Fruit fly (Drosophila melanogaster) whole organism, embryonic: ENCODE measurements around the gene PNPase.

Source experiments
- CG10979 ChIP-seq: fragments of 200-800 bp; sonication (Bioruptor generic); optimal IDR thresholded peaks from 2 replicates; lab custom pipeline; 2018; ENCODE audit warnings: missing biosample characterization, mild to moderate bottlenecking, missing genetic modification characterization, moderate library complexity
- CG12659 ChIP-seq: fragments of 200-800 bp; sonication (Bioruptor generic); optimal IDR thresholded peaks from 3 replicates; lab custom pipeline; 2017; ENCODE audit warnings: mild to moderate bottlenecking, missing biosample characterization, missing genetic modification reagents, missing genetic modification characterization
- CG17328 ChIP-seq: fragments of 200-800 bp; sonication (Bioruptor generic); IDR thresholded peaks from 2 replicates; pipeline ENCODE4 v1.3.6; 2022; ENCODE audit warnings: missing biosample characterization, missing genetic modification characterization
- CG18619 ChIP-seq: fragments of 200-800 bp; sonication (Bioruptor generic); optimal IDR thresholded peaks from 3 replicates; lab custom pipeline; 2017; ENCODE audit warnings: missing biosample characterization, mild to moderate bottlenecking, missing genetic modification characterization
- CG2202 ChIP-seq: fragments of 200-800 bp; sonication (Bioruptor generic); optimal IDR thresholded peaks from 2 replicates; lab custom pipeline; 2018; ENCODE audit warnings: missing biosample characterization, mild to moderate bottlenecking, missing genetic modification characterization
- CG2712 ChIP-seq: fragments of 200-800 bp; optimal IDR thresholded peaks from 3 replicates; lab custom pipeline; 2019; ENCODE audit warnings: missing biosample characterization, mild to moderate bottlenecking, missing genetic modification characterization, moderate library complexity
- CG4854 ChIP-seq: fragments of 200-800 bp; sonication (Bioruptor generic); optimal IDR thresholded peaks from 2 replicates; lab custom pipeline; 2016; ENCODE audit warnings: missing biosample characterization, missing genetic modification characterization, inconsistent platforms
- CG5953 ChIP-seq: fragments of 200-800 bp; sonication (Bioruptor generic); IDR thresholded peaks from 2 replicates; pipeline ENCODE4 v1.3.6; 2022; ENCODE audit warnings: missing biosample characterization, missing genetic modification characterization
- CG6272 ChIP-seq: fragments of 200-800 bp; sonication (Bioruptor generic); IDR thresholded peaks from 2 replicates; pipeline ENCODE4 v1.3.6; 2022; ENCODE audit warnings: missing biosample characterization, missing genetic modification characterization
- CG7556 ChIP-seq: fragments of 200-800 bp; sonication (Bioruptor generic); optimal IDR thresholded peaks from 2 replicates; lab custom pipeline; 2017; ENCODE audit warnings: missing biosample characterization, mild to moderate bottlenecking, missing genetic modification characterization
- CG7928 ChIP-seq: fragments of 200-800 bp; sonication (Bioruptor generic); optimal IDR thresholded peaks from 2 replicates; lab custom pipeline; 2017; ENCODE audit warnings: missing biosample characterization, mild to moderate bottlenecking, missing genetic modification characterization
- CG8944 ChIP-seq: fragments of 200-800 bp; sonication (Bioruptor generic); optimal IDR thresholded peaks from 3 replicates; lab custom pipeline; 2016; ENCODE audit warnings: missing biosample characterization, missing genetic modification characterization
- CG9727 ChIP-seq: fragments of 200-800 bp; sonication (Bioruptor generic); optimal IDR thresholded peaks from 3 replicates; lab custom pipeline; 2017; ENCODE audit warnings: missing biosample characterization, mild to moderate bottlenecking, missing genetic modification characterization
- CG9932 ChIP-seq: fragments of 200-800 bp; sonication (Bioruptor generic); IDR thresholded peaks from 2 replicates; pipeline ENCODE4 v1.3.6; 2022; ENCODE audit warnings: missing biosample characterization, missing genetic modification characterization
- CoRest ChIP-seq: fragments of 200-800 bp; sonication (Bioruptor generic); optimal IDR thresholded peaks from 3 replicates; lab custom pipeline; 2018; ENCODE audit warnings: missing biosample characterization, mild to moderate bottlenecking, missing genetic modification characterization, moderate library complexity
- CrebB ChIP-seq: fragments of 200-800 bp; sonication (Bioruptor generic); optimal IDR thresholded peaks from 3 replicates; lab custom pipeline; 2018; ENCODE audit warnings: missing biosample characterization, mild to moderate bottlenecking, missing genetic modification characterization
- Doc2 ChIP-seq: fragments of 200-800 bp; sonication (Bioruptor generic); IDR thresholded peaks from 2 replicates; pipeline ENCODE4 v1.3.6; 2022; ENCODE audit warnings: missing biosample characterization, missing genetic modification characterization
- Dref ChIP-seq: fragments of 200-800 bp; sonication (Bioruptor generic); IDR thresholded peaks from 2 replicates; pipeline ENCODE4 v1.3.6; 2022; ENCODE audit warnings: missing biosample characterization, missing genetic modification characterization
- GATAe ChIP-seq: fragments of 200-800 bp; sonication (Bioruptor generic); conservative IDR thresholded peaks from 2 replicates; pipeline ENCODE4 v1.3.6; 2022; ENCODE audit warnings: missing biosample characterization, missing genetic modification characterization
- HLH3B ChIP-seq: fragments of 200-800 bp; sonication (Bioruptor generic); IDR thresholded peaks from 2 replicates; pipeline ENCODE4 v1.3.6; 2022; ENCODE audit warnings: missing biosample characterization, missing genetic modification characterization
- Hey ChIP-seq: fragments of 200-800 bp; sonication (Bioruptor generic); optimal IDR thresholded peaks from 3 replicates; lab custom pipeline; 2018; ENCODE audit warnings: missing biosample characterization, mild to moderate bottlenecking, missing genetic modification characterization
- Lpt ChIP-seq: fragments of >200 bp; optimal IDR thresholded peaks from 2 replicates; lab custom pipeline; 2018; ENCODE audit warnings: missing biosample characterization, missing genetic modification characterization
- ase ChIP-seq: fragments of 200-800 bp; sonication (Bioruptor generic); IDR thresholded peaks from 3 replicates; pipeline ENCODE4 v1.3.6; 2022; ENCODE audit warnings: missing biosample characterization, missing genetic modification characterization
- bbx ChIP-seq: fragments of 200-800 bp; sonication (Bioruptor generic); IDR thresholded peaks from 2 replicates; pipeline ENCODE4 v1.3.6; 2022; ENCODE audit warnings: missing biosample characterization, missing genetic modification characterization; ENCODE audit not compliant: partially characterized antibody
- bowl ChIP-seq: fragments of 200-800 bp; sonication (Bioruptor generic); IDR thresholded peaks from 2 replicates; pipeline ENCODE4 v1.3.6; 2022; ENCODE audit warnings: missing biosample characterization, missing genetic modification characterization
- chif ChIP-seq, 2 experiments: fragments of 200-800 bp; sonication (Bioruptor generic); optimal IDR thresholded peaks; 3 replicates each; lab custom pipeline; 2016; ENCODE audit warnings: missing biosample characterization in 2 of 2, missing genetic modification characterization in 2 of 2
- chn ChIP-seq: fragments of 200-800 bp; sonication (Bioruptor generic); optimal IDR thresholded peaks from 2 replicates; lab custom pipeline; 2016; ENCODE audit warnings: missing biosample characterization, missing genetic modification characterization
- ci ChIP-seq: fragments of 200-800 bp; sonication (Bioruptor generic); IDR thresholded peaks from 3 replicates; pipeline ENCODE4 v1.3.6; 2022; ENCODE audit warnings: missing biosample characterization, missing genetic modification characterization
- croc ChIP-seq: fragments of 200-800 bp; sonication (Bioruptor generic); conservative IDR thresholded peaks from 3 replicates; pipeline ENCODE4 v1.3.6; 2022; ENCODE audit warnings: missing biosample characterization, missing genetic modification characterization
- dimm ChIP-seq: fragments of 200-800 bp; sonication (Bioruptor generic); IDR thresholded peaks from 2 replicates; pipeline ENCODE4 v1.3.6; 2022; ENCODE audit warnings: missing biosample characterization, missing genetic modification characterization
- emc ChIP-seq: fragments of 200-800 bp; sonication (Bioruptor generic); optimal IDR thresholded peaks from 2 replicates; lab custom pipeline; 2016; ENCODE audit warnings: missing biosample characterization, missing genetic modification characterization
- fru ChIP-seq: fragments of >200 bp; optimal IDR thresholded peaks from 2 replicates; lab custom pipeline; 2017
- gsb ChIP-seq: fragments of 200-800 bp; sonication (Bioruptor generic); IDR thresholded peaks from 2 replicates; pipeline ENCODE4 v1.3.6; 2022; ENCODE audit warnings: missing biosample characterization, missing genetic modification characterization
- knrl ChIP-seq: fragments of 200-800 bp; sonication (Bioruptor generic); IDR thresholded peaks from 3 replicates; pipeline ENCODE4 v1.3.6; 2022; ENCODE audit warnings: missing biosample characterization, missing genetic modification characterization; ENCODE audit not compliant: partially characterized antibody
- mld ChIP-seq: fragments of 200-800 bp; sonication (Bioruptor generic); IDR thresholded peaks from 3 replicates; pipeline ENCODE4 v1.3.6; 2022; ENCODE audit warnings: missing biosample characterization, missing genetic modification characterization; ENCODE audit not compliant: partially characterized antibody
- prd ChIP-seq, 3 experiments: fragments of >200 bp in 2 of 3; fragments of 200-800 bp in 1 of 3; sonication (Bioruptor generic) in 1 of 3; optimal IDR thresholded peaks in 2 of 3; IDR thresholded peaks in 1 of 3; 2 replicates in 2 of 3; 3 replicates in 1 of 3; pipeline versions ENCODE4 v1.3.6 to Lab custom; 2017 to 2022; ENCODE audit warnings: missing biosample characterization in 1 of 3, missing genetic modification characterization in 1 of 3
- salm ChIP-seq: fragments of 200-800 bp; sonication (Bioruptor generic); optimal IDR thresholded peaks from 2 replicates; lab custom pipeline; 2018; ENCODE audit warnings: missing biosample characterization, mild to moderate bottlenecking, missing genetic modification characterization
- sd ChIP-seq: fragments of 200-800 bp; sonication (Bioruptor generic); optimal IDR thresholded peaks from 3 replicates; lab custom pipeline; 2018; ENCODE audit warnings: missing biosample characterization, mild to moderate bottlenecking, missing genetic modification characterization, moderate library complexity
- sens-2 ChIP-seq: fragments of 200-800 bp; sonication (Bioruptor generic); IDR thresholded peaks from 2 replicates; pipeline ENCODE4 v1.3.6; 2022; ENCODE audit warnings: missing biosample characterization, missing genetic modification characterization
- sob ChIP-seq: fragments of 200-800 bp; sonication (Bioruptor generic); IDR thresholded peaks from 2 replicates; pipeline ENCODE4 v1.3.6; 2022; ENCODE audit warnings: missing biosample characterization, missing genetic modification characterization
- toy ChIP-seq: fragments of 200-800 bp; sonication (Bioruptor generic); IDR thresholded peaks from 2 replicates; pipeline ENCODE4 v1.3.6; 2022; ENCODE audit warnings: missing biosample characterization, missing genetic modification characterization
- vvl ChIP-seq: fragments of 200-800 bp; sonication (Bioruptor generic); IDR thresholded peaks from 2 replicates; pipeline ENCODE4 v1.3.6; 2022; ENCODE audit warnings: missing biosample characterization, missing genetic modification characterization
- wdn ChIP-seq: fragments of 200-800 bp; sonication (Bioruptor generic); IDR thresholded peaks from 2 replicates; pipeline ENCODE4 v1.3.6; 2022; ENCODE audit warnings: missing biosample characterization, missing genetic modification characterization

PNPase gene

DNA sequence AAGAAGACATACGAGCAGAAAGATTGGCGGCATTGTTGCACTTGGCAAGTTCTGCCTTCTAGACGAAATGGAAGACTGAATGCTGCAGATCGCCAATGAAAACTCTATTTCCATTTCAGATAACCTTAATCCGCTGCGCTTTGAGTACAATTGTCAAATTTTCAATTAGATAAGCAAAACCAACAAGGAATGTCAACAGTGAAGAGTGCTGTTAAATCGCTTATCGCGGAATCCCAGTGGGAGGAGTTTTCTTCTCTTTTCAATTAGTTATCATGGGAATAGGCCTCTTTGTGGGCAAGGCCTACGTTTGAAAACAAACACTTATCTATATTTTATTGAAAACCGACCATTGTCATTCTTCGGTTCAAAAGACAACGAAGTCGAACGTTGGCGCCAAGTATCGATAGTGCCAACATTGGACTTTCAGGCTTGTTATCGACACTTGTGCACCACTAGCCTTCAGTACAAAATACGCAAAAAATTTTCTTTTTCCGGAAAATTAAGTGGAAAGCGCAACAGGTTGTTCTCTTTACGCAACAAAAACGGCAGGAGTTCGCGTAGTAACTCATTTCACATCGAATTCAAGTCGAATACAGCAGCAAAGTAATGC lies 9.9 kb downstream of the PNPase start, which contains the start of the genes Ugt35D1 and Gcn2 (continued):
- TF ChIP-seq bbx (GFP tag; lab: Robert Waterston, UW): peak; percentile 58
- TF ChIP-seq CG2202 (tag; lab: Kevin White, UChicago): peak; percentile 70
- TF ChIP-seq sob (GFP tag; lab: Robert Waterston, UW): peak; percentile 23; the same call in 1 of the 2 replicates
- TF ChIP-seq CG7556 (GFP tag; lab: Kevin White, UChicago): no peak
- TF ChIP-seq CG17328 (GFP tag; lab: Robert Waterston, UW): 0 out of 2 replicates have a peak, but pooled peaks have one; percentile 25
- no peak for TF ChIP-seq mld
- TF ChIP-seq sd (tag; lab: Kevin White, UChicago): no peak
- TF ChIP-seq CG5953 (GFP tag; lab: Robert Waterston, UW): no peak
- no peak for TF ChIP-seq bowl (GFP tag; lab: Robert Waterston, UW)
- no peak for TF ChIP-seq fru (lab: Kevin White, UChicago)
- peak; percentile 40; the same call in 1 of the 2 replicates for TF ChIP-seq HLH3B (GFP tag; lab: Robert Waterston, UW)
- TF ChIP-seq gsb (GFP tag; lab: Robert Waterston, UW): no peak
- TF ChIP-seq ci: peak; percentile 83
- peak; percentile 77 for TF ChIP-seq CG9727 (GFP tag; lab: Kevin White, UChicago)
- no peak for TF ChIP-seq Hey (tag; lab: Kevin White, UChicago)
- no peak for TF ChIP-seq chn (GFP tag; lab: Kevin White, UChicago)
- TF ChIP-seq knrl (GFP tag; lab: Robert Waterston, UW): peak; percentile 55; the same call in 2 of the 3 replicates
- TF ChIP-seq salm (tag; lab: Kevin White, UChicago): no peak
- TF ChIP-seq CG2712 (tag; lab: Kevin White, UChicago): no peak
- 0 out of 2 replicates have a peak, but pooled peaks have one; percentile 44 for TF ChIP-seq sens-2 (GFP tag; lab: Robert Waterston, UW)
- TF ChIP-seq vvl (GFP tag; lab: Robert Waterston, UW): peak; percentile 54; the same call in 1 of the 2 replicates
- peak; percentile 6 for TF ChIP-seq CG8944 (GFP tag; lab: Kevin White, UChicago)
- TF ChIP-seq ase (GFP tag; lab: Robert Waterston, UW): peak; percentile 31; the same call in 1 of the 3 replicates
- no peak for TF ChIP-seq Doc2
- TF ChIP-seq toy (GFP tag; lab: Robert Waterston, UW): no peak
- TF ChIP-seq emc (GFP tag; lab: Kevin White, UChicago): no peak
- TF ChIP-seq CrebB (tag; lab: Kevin White, UChicago): no peak
- no peak for TF ChIP-seq CG12659 (GFP tag; lab: Kevin White, UChicago)
- TF ChIP-seq CG18619 (GFP tag; lab: Kevin White, UChicago): no peak
- TF ChIP-seq croc (GFP tag; lab: Robert Waterston, UW): no peak
- TF ChIP-seq wdn: no peak
- no peak for TF ChIP-seq GATAe (GFP tag; lab: Robert Waterston, UW)
- peak; percentile 18 for TF ChIP-seq CG10979
- no peak for TF ChIP-seq CG4854 (GFP tag; lab: Kevin White, UChicago)
- TF ChIP-seq Dref (GFP tag; lab: Robert Waterston, UW): peak; percentile 80
- no peak for TF ChIP-seq CG6272
- no peak for TF ChIP-seq CG7928 (GFP tag; lab: Kevin White, UChicago)
- no peak for TF ChIP-seq dimm (GFP tag; lab: Robert Waterston, UW)
- no peak for TF ChIP-seq Lpt
- TF ChIP-seq CoRest (tag; lab: Kevin White, UChicago): no peak
- no peak for TF ChIP-seq CG9932 (GFP tag; lab: Robert Waterston, UW)
- TF ChIP-seq chif (GFP tag; optimal IDR thresholded peaks at IDR 0.05; lab: Kevin White, UChicago): peak in 1 of 2 experiments; percentile 44
- no peak for TF ChIP-seq prd (optimal IDR thresholded peaks at IDR 0.05; lab: Kevin White, UChicago)
- peak; percentile 58 for TF ChIP-seq prd (GFP tag; IDR thresholded peaks at IDR 0.05; lab: Robert Waterston, UW)
